Fruit fly (Drosophila melanogaster) whole organism, embryonic: ENCODE data around the gene RpL24.

Experiments used
- Abd-B ChIP-seq: fragments of 200-800 bp; sonication (Bioruptor generic); optimal IDR thresholded peaks from 2 replicates; lab custom pipeline; 2018; ENCODE audit warnings: missing biosample characterization, mild to moderate bottlenecking, missing genetic modification characterization, moderate library complexity
- Atf3 ChIP-seq: fragments of 200-800 bp; sonication (Bioruptor generic); optimal IDR thresholded peaks from 3 replicates; lab custom pipeline; 2016; ENCODE audit warnings: missing biosample characterization, missing genetic modification characterization
- Atf6 ChIP-seq: fragments of 200-800 bp; sonication (Bioruptor generic); IDR thresholded peaks from 2 replicates; pipeline ENCODE4 v1.3.6; 2022; ENCODE audit warnings: missing biosample characterization, missing genetic modification characterization
- C15 ChIP-seq: fragments of 200-800 bp; sonication (Bioruptor generic); IDR thresholded peaks from 3 replicates; pipeline ENCODE4 v1.3.6; 2022; ENCODE audit warnings: missing biosample characterization, missing genetic modification characterization
- CG11085 ChIP-seq: fragments of 200-800 bp; sonication (Bioruptor generic); IDR thresholded peaks from 2 replicates; pipeline ENCODE4 v1.3.6; 2022; ENCODE audit warnings: missing biosample characterization, missing genetic modification characterization
- CG11398 ChIP-seq: fragments of 200-800 bp; sonication (Bioruptor generic); optimal IDR thresholded peaks from 2 replicates; lab custom pipeline; 2016; ENCODE audit warnings: missing biosample characterization, missing genetic modification characterization
- CG12659 ChIP-seq: fragments of 200-800 bp; sonication (Bioruptor generic); optimal IDR thresholded peaks from 3 replicates; lab custom pipeline; 2017; ENCODE audit warnings: mild to moderate bottlenecking, missing biosample characterization, missing genetic modification reagents, missing genetic modification characterization
- CG15514 ChIP-seq: fragments of 200-800 bp; sonication (Bioruptor generic); optimal IDR thresholded peaks from 3 replicates; lab custom pipeline; 2017; ENCODE audit warnings: missing biosample characterization, missing genetic modification characterization, mild to moderate bottlenecking, moderate library complexity, missing genetic modification reagents
- CG17829 ChIP-seq: fragments of 200-800 bp; optimal IDR thresholded peaks from 2 replicates; lab custom pipeline; 2019; ENCODE audit warnings: missing biosample characterization, mild to moderate bottlenecking, missing genetic modification characterization, moderate library complexity
- CG18011 ChIP-seq: fragments of 200-800 bp; sonication (Bioruptor generic); optimal IDR thresholded peaks from 2 replicates; lab custom pipeline; 2017; ENCODE audit warnings: missing biosample characterization, missing genetic modification characterization, mild to moderate bottlenecking, moderate library complexity, missing genotype
- CG18764 ChIP-seq: fragments of 200-800 bp; sonication (Bioruptor generic); optimal IDR thresholded peaks from 3 replicates; lab custom pipeline; 2016; ENCODE audit warnings: missing biosample characterization, missing genetic modification characterization
- CG2129 ChIP-seq: fragments of 200-800 bp; sonication (Bioruptor generic); IDR thresholded peaks from 2 replicates; pipeline ENCODE4 v1.3.6; 2022; ENCODE audit warnings: missing biosample characterization, missing genetic modification characterization; ENCODE audit not compliant: partially characterized antibody
- CG2712 ChIP-seq: fragments of 200-800 bp; optimal IDR thresholded peaks from 3 replicates; lab custom pipeline; 2019; ENCODE audit warnings: missing biosample characterization, mild to moderate bottlenecking, missing genetic modification characterization, moderate library complexity
- CG31441 ChIP-seq: fragments of 200-800 bp; sonication (Bioruptor generic); IDR thresholded peaks from 2 replicates; pipeline ENCODE4 v1.3.6; 2022; ENCODE audit warnings: missing biosample characterization, missing genetic modification characterization
- CG3407 ChIP-seq: fragments of 200-800 bp; sonication (Bioruptor generic); optimal IDR thresholded peaks from 2 replicates; lab custom pipeline; 2018; ENCODE audit warnings: missing biosample characterization, mild to moderate bottlenecking, missing genetic modification characterization
- CG4424 ChIP-seq: fragments of 200-800 bp; sonication (Bioruptor generic); optimal IDR thresholded peaks from 3 replicates; lab custom pipeline; 2016; ENCODE audit warnings: missing biosample characterization, missing genetic modification characterization
- CG4820 ChIP-seq: fragments of 200-800 bp; sonication (Bioruptor generic); optimal IDR thresholded peaks from 3 replicates; lab custom pipeline; 2016; ENCODE audit warnings: missing biosample characterization, missing genetic modification characterization
- CG4854 ChIP-seq: fragments of 200-800 bp; sonication (Bioruptor generic); optimal IDR thresholded peaks from 2 replicates; lab custom pipeline; 2016; ENCODE audit warnings: missing biosample characterization, missing genetic modification characterization, inconsistent platforms
- CG7963 ChIP-seq: fragments of 200-800 bp; sonication (Bioruptor generic); IDR thresholded peaks from 3 replicates; pipeline ENCODE4 v1.3.6; 2022; ENCODE audit warnings: missing biosample characterization, missing genetic modification characterization; ENCODE audit not compliant: partially characterized antibody
- CG8281 ChIP-seq: fragments of 200-800 bp; sonication (Bioruptor generic); optimal IDR thresholded peaks from 2 replicates; lab custom pipeline; 2018; ENCODE audit warnings: missing biosample characterization, mild to moderate bottlenecking, missing genetic modification characterization, moderate library complexity
- CG8765 ChIP-seq: fragments of 200-800 bp; sonication (Bioruptor generic); IDR thresholded peaks from 2 replicates; pipeline ENCODE4 v1.3.6; 2022; ENCODE audit warnings: missing biosample characterization, missing genetic modification characterization
- CG9215 ChIP-seq: fragments of 200-800 bp; sonication (Bioruptor generic); IDR thresholded peaks from 2 replicates; pipeline ENCODE4 v1.3.6; 2022; ENCODE audit warnings: missing biosample characterization, missing genetic modification characterization
- CHES-1-like ChIP-seq: fragments of 200-800 bp; sonication (Bioruptor generic); optimal IDR thresholded peaks from 2 replicates; lab custom pipeline; 2016; ENCODE audit warnings: missing biosample characterization, missing genetic modification characterization
- CkIIα-i1 ChIP-seq: fragments of 200-800 bp; sonication (Bioruptor generic); IDR thresholded peaks from 2 replicates; pipeline ENCODE4 v1.3.6; 2022; ENCODE audit warnings: missing biosample characterization, missing genetic modification characterization
- Gsc ChIP-seq: fragments of 200-800 bp; sonication (Bioruptor generic); IDR thresholded peaks from 2 replicates; pipeline ENCODE4 v1.3.6; 2022; ENCODE audit warnings: missing biosample characterization, missing genetic modification characterization
- HmgD ChIP-seq: fragments of 200-800 bp; sonication (Bioruptor generic); optimal IDR thresholded peaks from 3 replicates; lab custom pipeline; 2016; ENCODE audit warnings: missing biosample characterization, missing genetic modification characterization
- MESR4 ChIP-seq: fragments of 200-800 bp; sonication (Bioruptor generic); optimal IDR thresholded peaks from 2 replicates; lab custom pipeline; 2018; ENCODE audit warnings: missing biosample characterization, mild to moderate bottlenecking, missing genetic modification characterization, moderate library complexity
- NFAT ChIP-seq: fragments of 200-800 bp; sonication (Bioruptor generic); IDR thresholded peaks from 2 replicates; pipeline ENCODE4 v1.3.6; 2022; ENCODE audit warnings: missing biosample characterization, missing genetic modification characterization
- Rfx ChIP-seq: fragments of 200-800 bp; sonication (Bioruptor generic); IDR thresholded peaks from 2 replicates; pipeline ENCODE4 v1.3.6; 2022; ENCODE audit warnings: missing biosample characterization, missing genetic modification characterization
- Sin3A ChIP-seq: fragments of >200 bp; optimal IDR thresholded peaks from 2 replicates; lab custom pipeline; 2018
- cad ChIP-seq: fragments of >200 bp; optimal IDR thresholded peaks from 2 replicates; lab custom pipeline; 2017; ENCODE audit warnings: missing biosample characterization, missing genetic modification characterization
- cato ChIP-seq: fragments of 200-800 bp; sonication (Bioruptor generic); optimal IDR thresholded peaks from 2 replicates; lab custom pipeline; 2016; ENCODE audit warnings: missing biosample characterization, missing genetic modification characterization, borderline replicate concordance
- chif ChIP-seq, 2 experiments: fragments of 200-800 bp; sonication (Bioruptor generic); optimal IDR thresholded peaks; 3 replicates each; lab custom pipeline; 2016; ENCODE audit warnings: missing biosample characterization in 2 of 2, missing genetic modification characterization in 2 of 2
- chm ChIP-seq: fragments of 200-800 bp; sonication (Bioruptor generic); IDR thresholded peaks from 2 replicates; pipeline ENCODE4 v1.3.6; 2022; ENCODE audit warnings: missing biosample characterization, missing genetic modification characterization
- ci ChIP-seq: fragments of 200-800 bp; sonication (Bioruptor generic); IDR thresholded peaks from 3 replicates; pipeline ENCODE4 v1.3.6; 2022; ENCODE audit warnings: missing biosample characterization, missing genetic modification characterization
- croc ChIP-seq: fragments of 200-800 bp; sonication (Bioruptor generic); conservative IDR thresholded peaks from 3 replicates; pipeline ENCODE4 v1.3.6; 2022; ENCODE audit warnings: missing biosample characterization, missing genetic modification characterization
- crp ChIP-seq, 2 experiments: fragments of 200-800 bp; sonication (Bioruptor generic); optimal IDR thresholded peaks; 2 replicates in 1 of 2; 3 replicates in 1 of 2; lab custom pipeline; 2017; ENCODE audit warnings: missing biosample characterization in 2 of 2, missing genetic modification characterization in 2 of 2, mild to moderate bottlenecking in 1 of 2, moderate library complexity in 1 of 2
- cwo ChIP-seq: fragments of 200-800 bp; sonication (Bioruptor generic); optimal IDR thresholded peaks from 3 replicates; lab custom pipeline; 2017; ENCODE audit warnings: missing biosample characterization, missing genetic modification characterization, mild to moderate bottlenecking, moderate library complexity, missing genetic modification reagents
- fd3F ChIP-seq: fragments of 200-800 bp; sonication (Bioruptor generic); optimal IDR thresholded peaks from 2 replicates; lab custom pipeline; 2018; ENCODE audit warnings: missing biosample characterization, mild to moderate bottlenecking, missing genetic modification characterization, moderate library complexity
- fru ChIP-seq: fragments of >200 bp; optimal IDR thresholded peaks from 2 replicates; lab custom pipeline; 2017
- gro ChIP-seq: fragments of 200-800 bp; sonication (Bioruptor generic); optimal IDR thresholded peaks from 2 replicates; lab custom pipeline; 2016; ENCODE audit warnings: missing biosample characterization, missing genetic modification characterization
- gt ChIP-seq: fragments of 200-800 bp; sonication (Bioruptor generic); IDR thresholded peaks from 2 replicates; pipeline ENCODE4 v1.3.6; 2022; ENCODE audit warnings: missing biosample characterization, missing genetic modification characterization
- ham ChIP-seq: fragments of 200-800 bp; sonication (Bioruptor generic); IDR thresholded peaks from 2 replicates; pipeline ENCODE4 v1.3.6; 2022; ENCODE audit warnings: missing biosample characterization, missing genetic modification characterization
- knrl ChIP-seq: fragments of 200-800 bp; sonication (Bioruptor generic); IDR thresholded peaks from 3 replicates; pipeline ENCODE4 v1.3.6; 2022; ENCODE audit warnings: missing biosample characterization, missing genetic modification characterization; ENCODE audit not compliant: partially characterized antibody
- mam ChIP-seq: fragments of 200-800 bp; sonication (Bioruptor generic); optimal IDR thresholded peaks from 3 replicates; lab custom pipeline; 2016; ENCODE audit warnings: missing biosample characterization, missing genetic modification characterization
- odd ChIP-seq: fragments of 200-800 bp; sonication (Bioruptor generic); optimal IDR thresholded peaks from 2 replicates; lab custom pipeline; 2017; ENCODE audit warnings: missing biosample characterization, mild to moderate bottlenecking, missing genetic modification characterization
- ranshi ChIP-seq: fragments of 200-800 bp; sonication (Bioruptor generic); IDR thresholded peaks from 2 replicates; pipeline ENCODE4 v1.3.6; 2022; ENCODE audit warnings: missing biosample characterization, missing genetic modification characterization
- sisA ChIP-seq: fragments of 200-800 bp; sonication (Bioruptor generic); IDR thresholded peaks from 2 replicates; pipeline ENCODE4 v1.3.6; 2022; ENCODE audit warnings: missing biosample characterization, missing genetic modification characterization
- sob ChIP-seq: fragments of 200-800 bp; sonication (Bioruptor generic); IDR thresholded peaks from 2 replicates; pipeline ENCODE4 v1.3.6; 2022; ENCODE audit warnings: missing biosample characterization, missing genetic modification characterization
- toy ChIP-seq: fragments of 200-800 bp; sonication (Bioruptor generic); IDR thresholded peaks from 2 replicates; pipeline ENCODE4 v1.3.6; 2022; ENCODE audit warnings: missing biosample characterization, missing genetic modification characterization
- trem ChIP-seq: fragments of 200-800 bp; optimal IDR thresholded peaks from 3 replicates; lab custom pipeline; 2019; ENCODE audit warnings: missing biosample characterization, mild to moderate bottlenecking, missing genetic modification characterization, moderate library complexity
- zfh1 ChIP-seq: fragments of 200-800 bp; sonication (Bioruptor generic); IDR thresholded peaks from 3 replicates; pipeline ENCODE4 v1.3.6; 2022; ENCODE audit warnings: missing biosample characterization, missing genetic modification characterization

Gene RpL24

DNA sequence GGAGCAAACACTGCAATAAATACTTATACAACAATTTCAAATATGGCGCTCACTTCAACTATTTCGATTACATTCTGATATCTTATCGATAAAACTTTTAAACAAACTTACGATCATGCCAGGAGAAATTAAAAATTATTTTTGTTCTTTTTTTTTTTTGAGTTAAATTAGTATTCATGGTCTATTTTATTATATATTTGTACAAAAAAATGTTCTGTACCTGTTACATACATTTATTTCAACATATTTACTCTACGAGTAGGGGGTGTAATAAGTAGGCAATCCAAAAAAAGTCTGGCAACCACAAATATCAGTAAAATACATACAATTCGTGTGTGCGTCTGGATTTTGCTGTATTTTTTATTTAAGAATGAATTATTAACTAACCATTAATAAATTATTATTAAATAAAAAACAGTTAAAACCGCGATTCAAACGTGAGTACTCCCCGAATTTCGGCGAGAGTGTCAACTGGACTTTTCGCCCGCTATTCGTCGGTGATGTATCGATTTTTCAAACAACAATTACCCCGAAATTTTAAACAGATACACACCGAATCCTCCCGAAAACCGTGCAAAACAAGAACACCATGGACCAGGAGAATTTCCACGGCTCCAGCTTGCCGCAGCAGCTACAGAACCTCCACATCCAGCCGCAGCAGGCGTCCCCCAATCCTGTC lies 12.4 kb downstream of the RpL24 start, which contains the start of gene loqs (continued):
- TF ChIP-seq C15 (GFP tag; lab: Robert Waterston, UW) (no peak), ranshi (no peak), fd3F (GFP tag; lab: Kevin White, UChicago) (no peak), Gsc (GFP tag; lab: Robert Waterston, UW) (no peak), zfh1 (GFP tag; lab: Robert Waterston, UW) (no peak), CG8765 (GFP tag; lab: Robert Waterston, UW) (no peak), CG4820 (peak; percentile 22), HmgD (no peak), cwo (GFP tag; lab: Kevin White, UChicago) (no peak), CG18764 (GFP tag; lab: Kevin White, UChicago) (no peak), MESR4 (GFP tag; lab: Kevin White, UChicago) (peak; percentile 55), gt (GFP tag; lab: Robert Waterston, UW) (no peak), cad (no peak), knrl (no peak; the same call in 2 of the 3 replicates), CG11398 (GFP tag; lab: Kevin White, UChicago) (no peak), Abd-B (GFP tag; lab: Kevin White, UChicago) (no peak), CG9215 (GFP tag; lab: Robert Waterston, UW) (no peak), ci (GFP tag; lab: Robert Waterston, UW) (no peak), odd (no peak), CG3407 (GFP tag; lab: Kevin White, UChicago) (no peak), chm (GFP tag; lab: Robert Waterston, UW) (no peak), Atf6 (GFP tag; lab: Robert Waterston, UW) (no peak), CG31441 (no peak), CG2129 (GFP tag; lab: Robert Waterston, UW) (no peak), ham (GFP tag; lab: Robert Waterston, UW) (no peak), CG4854 (GFP tag; lab: Kevin White, UChicago) (no peak), CG8281 (tag; lab: Kevin White, UChicago) (no peak), CG7963 (no peak), cato (GFP tag; lab: Kevin White, UChicago) (no peak), gro (GFP tag; lab: Kevin White, UChicago) (no peak), sob (GFP tag; lab: Robert Waterston, UW) (no peak), Rfx (GFP tag; lab: Robert Waterston, UW) (peak; percentile 14; the same call in 1 of the 2 replicates), toy (GFP tag; lab: Robert Waterston, UW) (no peak), sisA (GFP tag; lab: Robert Waterston, UW) (no peak), CG2712 (tag; lab: Kevin White, UChicago) (peak; percentile 34), CG18011 (GFP tag; lab: Kevin White, UChicago) (no peak), fru (no peak), Atf3 (GFP tag; lab: Kevin White, UChicago) (no peak), crp (GFP tag; optimal IDR thresholded peaks at IDR 0.05; lab: Kevin White, UChicago) (no peak), CG12659 (GFP tag; lab: Kevin White, UChicago) (peak; percentile 49), NFAT (GFP tag; lab: Robert Waterston, UW) (no peak), CG11085 (no peak), CkIIα-i1 (GFP tag; lab: Robert Waterston, UW) (no peak), CHES-1-like (GFP tag; lab: Kevin White, UChicago) (no peak), mam (GFP tag; lab: Kevin White, UChicago) (no peak), croc (GFP tag; lab: Robert Waterston, UW) (no peak), CG15514 (GFP tag; lab: Kevin White, UChicago) (peak; percentile 18), CG4424 (GFP tag; lab: Kevin White, UChicago) (no peak), Sin3A (lab: Kevin White, UChicago) (no peak), CG17829 (tag; lab: Kevin White, UChicago) (peak; percentile 18), chif (GFP tag; optimal IDR thresholded peaks at IDR 0.05; lab: Kevin White, UChicago) (no peak), trem (peak; percentile 54)
